Fruit fly (Drosophila melanogaster) whole organism, wandering third instar larva: Measurements from ENCODE around the gene kek4.

Experiments used
- Dif ChIP-seq: fragments of 200-275, 200-300 bp; sonication (Bioruptor generic); optimal IDR thresholded peaks from 2 replicates; lab custom pipeline; 2018; ENCODE audit warnings: missing biosample characterization, missing genetic modification characterization; ENCODE audit not compliant: partially characterized antibody
- HLH106 ChIP-seq: fragments of 200-800 bp; optimal IDR thresholded peaks from 3 replicates; lab custom pipeline; 2019; ENCODE audit warnings: missing biosample characterization, mild to moderate bottlenecking, missing genetic modification characterization, moderate library complexity
- br ChIP-seq: fragments of 200-800 bp; sonication (Bioruptor generic); optimal IDR thresholded peaks from 2 replicates; lab custom pipeline; 2016; ENCODE audit warnings: missing biosample characterization, missing genetic modification characterization
- pan ChIP-seq: fragments of >200 bp; optimal IDR thresholded peaks from 2 replicates; lab custom pipeline; 2017

DNA sequence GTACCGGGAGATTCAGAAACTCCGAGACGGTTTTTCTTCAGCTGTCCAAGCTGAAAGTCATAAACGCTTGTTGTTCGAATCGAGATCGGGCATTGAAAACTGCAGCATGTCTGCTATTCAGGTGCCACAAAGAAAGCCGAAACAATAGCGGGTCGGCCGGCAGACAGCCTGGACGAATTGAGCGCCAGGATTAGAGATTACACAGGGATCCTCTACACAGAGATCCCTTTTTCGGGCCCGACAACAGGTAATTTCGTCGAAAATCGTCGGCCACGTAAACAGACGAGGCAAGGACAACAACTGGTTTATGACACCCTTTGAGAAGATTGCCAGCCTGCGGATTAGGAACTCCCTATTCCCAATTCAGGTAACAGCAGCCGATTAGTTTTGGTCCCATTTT, 12.1 kb upstream of the kek4 start, which contains the start of gene CG16813:
- TF ChIP-seq br (GFP tag; lab: Kevin White, UChicago) (no peak), HLH106 (tag; lab: Kevin White, UChicago) (no peak), pan (no peak), Dif (GFP tag; lab: Kevin White, UChicago) (no peak)
